Worm (Caenorhabditis elegans) whole organism, L1 larva: ENCODE data around the gene srg-5.

Source experiments
- C16A3.4 ChIP-seq: fragments of 150-350 bp; optimal IDR thresholded peaks from 2 replicates; lab custom pipeline; 2014; ENCODE audit warnings: missing biosample characterization, missing genetic modification characterization
- F16B12.6 ChIP-seq: fragments of 150-350 bp; optimal IDR thresholded peaks from 2 replicates; lab custom pipeline; 2014; ENCODE audit warnings: missing biosample characterization, missing genetic modification characterization
- Y116A8C.19 ChIP-seq: sonication (generic microtip); optimal IDR thresholded peaks from 2 replicates; lab custom pipeline; 2016; ENCODE audit warnings: missing compliant biosample characterization, missing genetic modification characterization, borderline replicate concordance
- aha-1 ChIP-seq: fragments of 150-350 bp; optimal IDR thresholded peaks from 2 replicates; lab custom pipeline; 2014; ENCODE audit warnings: missing biosample characterization, missing genetic modification characterization
- ama-1 ChIP-seq: fragments of 150-350 bp; optimal IDR thresholded peaks from 2 replicates; lab custom pipeline; 2014
- blmp-1 ChIP-seq: fragments of 150-350 bp; optimal IDR thresholded peaks from 2 replicates; lab custom pipeline; 2014; ENCODE audit warnings: missing biosample characterization, missing genetic modification characterization
- ceh-63 ChIP-seq: fragments of 200-800 bp; sonication (Bioruptor generic); optimal IDR thresholded peaks from 2 replicates; lab custom pipeline; 2018; ENCODE audit warnings: mild to moderate bottlenecking, missing genetic modification characterization, missing compliant biosample characterization
- ceh-8 ChIP-seq: fragments of 200-800 bp; sonication (Bioruptor generic); optimal IDR thresholded peaks from 2 replicates; lab custom pipeline; 2018; ENCODE audit warnings: mild to moderate bottlenecking, missing genetic modification characterization, moderate library complexity, missing compliant biosample characterization
- ceh-82 ChIP-seq, 3 experiments: fragments of 150-350 bp in 1 of 3; sonication (generic microtip) in 2 of 3; optimal IDR thresholded peaks; 2 replicates each; lab custom pipeline; 2014 to 2017; ENCODE audit warnings: missing biosample characterization in 3 of 3, missing genetic modification characterization in 3 of 3
- ceh-88 ChIP-seq: fragments of 200-800 bp; sonication (Bioruptor generic); IDR thresholded peaks from 2 replicates; pipeline ENCODE4 v1.3.6; 2022; ENCODE audit warnings: missing genetic modification characterization, missing compliant biosample characterization
- ces-1 ChIP-seq: fragments of 150-350 bp; optimal IDR thresholded peaks from 2 replicates; lab custom pipeline; 2014; ENCODE audit warnings: missing biosample characterization, missing genetic modification reagents, missing genetic modification characterization
- dsc-1 ChIP-seq: sonication (generic microtip); optimal IDR thresholded peaks from 2 replicates; lab custom pipeline; 2016; ENCODE audit warnings: mild to moderate bottlenecking, missing genetic modification characterization, missing compliant biosample characterization
- efl-1 ChIP-seq, 4 experiments: fragments of 150-350 bp; optimal IDR thresholded peaks in 3 of 4; peaks in 1 of 4; 1 replicate in 1 of 4; 2 replicates in 3 of 4; lab custom pipeline; 2014; ENCODE audit warnings: missing biosample characterization in 2 of 4, missing genetic modification characterization in 2 of 4, missing genetic modification reagents in 2 of 4
- egl-13 ChIP-seq: sonication (generic microtip); optimal IDR thresholded peaks from 2 replicates; lab custom pipeline; 2016; ENCODE audit warnings: missing genotype, missing genetic modification reagents, missing genetic modification characterization, missing compliant biosample characterization
- elt-3 ChIP-seq, 6 experiments: fragments of 150-350 bp in 1 of 6; sonication (generic microtip); optimal IDR thresholded peaks; 2 replicates each; lab custom pipeline; 2017 to 2018; ENCODE audit warnings: missing biosample characterization in 6 of 6, missing genetic modification characterization in 6 of 6, inconsistent platforms in 1 of 6
- fkh-8 ChIP-seq: sonication (generic microtip); optimal IDR thresholded peaks from 2 replicates; lab custom pipeline; 2016; ENCODE audit warnings: mild to moderate bottlenecking, missing genetic modification characterization, missing compliant biosample characterization
- grh-1 ChIP-seq: fragments of 200-800 bp; sonication (Bioruptor generic); IDR thresholded peaks from 2 replicates; pipeline ENCODE4 v1.3.6; 2022; ENCODE audit warnings: missing genetic modification reagents, missing genetic modification characterization, missing compliant biosample characterization
- hlh-17 ChIP-seq: fragments of 200-800 bp; sonication (Bioruptor generic); optimal IDR thresholded peaks from 2 replicates; lab custom pipeline; 2018; ENCODE audit warnings: missing genetic modification characterization, mild to moderate bottlenecking, missing compliant biosample characterization, moderate library complexity, borderline replicate concordance
- hpl-2 ChIP-seq: fragments of 150-350 bp; optimal IDR thresholded peaks from 2 replicates; lab custom pipeline; 2014; ENCODE audit warnings: missing biosample characterization, missing genetic modification reagents, missing genetic modification characterization
- irx-1 ChIP-seq: sonication (generic microtip); optimal IDR thresholded peaks from 2 replicates; lab custom pipeline; 2016; ENCODE audit warnings: missing genetic modification characterization, missing compliant biosample characterization
- isw-1 ChIP-seq: fragments of 200-800 bp; sonication (Bioruptor generic); IDR thresholded peaks from 2 replicates; pipeline ENCODE4 v1.3.6; 2022; ENCODE audit warnings: missing genetic modification characterization, missing compliant biosample characterization
- lin-13 ChIP-seq: fragments of 150-350 bp; optimal IDR thresholded peaks from 2 replicates; lab custom pipeline; 2014; ENCODE audit warnings: missing biosample characterization, missing genetic modification reagents, missing genetic modification characterization
- lin-35 ChIP-seq, 2 experiments: fragments of 150-350 bp; optimal IDR thresholded peaks; 2 replicates each; lab custom pipeline; 2014; ENCODE audit warnings: missing biosample characterization in 2 of 2, missing genetic modification characterization in 2 of 2, missing genetic modification reagents in 2 of 2
- lsy-2 ChIP-seq, 2 experiments: fragments of 150-350 bp; optimal IDR thresholded peaks; 2 replicates each; lab custom pipeline; 2014; ENCODE audit warnings: missing biosample characterization in 2 of 2, missing genetic modification characterization in 2 of 2
- mdl-1 ChIP-seq, 2 experiments: fragments of 150-350 bp; optimal IDR thresholded peaks; 2 replicates each; lab custom pipeline; 2014 to 2017; ENCODE audit warnings: missing biosample characterization in 2 of 2, missing genetic modification characterization in 2 of 2, inconsistent platforms in 1 of 2
- mep-1 ChIP-seq: fragments of 150-350 bp; optimal IDR thresholded peaks from 2 replicates; lab custom pipeline; 2014; ENCODE audit warnings: missing biosample characterization, missing genetic modification characterization
- nhr-12 ChIP-seq: sonication (generic microtip); optimal IDR thresholded peaks from 2 replicates; lab custom pipeline; 2017; ENCODE audit warnings: missing biosample characterization, missing genetic modification characterization
- nhr-20 ChIP-seq: sonication (generic microtip); optimal IDR thresholded peaks from 2 replicates; lab custom pipeline; 2016; ENCODE audit warnings: mild to moderate bottlenecking, missing genetic modification characterization, missing compliant biosample characterization
- nhr-47 ChIP-seq: sonication (generic microtip); optimal IDR thresholded peaks from 2 replicates; lab custom pipeline; 2016; ENCODE audit warnings: mild to moderate bottlenecking, missing genetic modification characterization, moderate library complexity, missing compliant biosample characterization
- nhr-71 ChIP-seq: sonication (generic microtip); optimal IDR thresholded peaks from 2 replicates; lab custom pipeline; 2016; ENCODE audit warnings: mild to moderate bottlenecking, missing genetic modification characterization, moderate library complexity, missing compliant biosample characterization
- nhr-76 ChIP-seq: sonication (generic microtip); optimal IDR thresholded peaks from 2 replicates; lab custom pipeline; 2017; ENCODE audit warnings: missing biosample characterization, missing genetic modification characterization
- nhr-85 ChIP-seq: sonication (generic microtip); peaks from one replicate; lab custom pipeline; 2016; ENCODE audit warnings: missing genetic modification characterization, inconsistent platforms, missing compliant biosample characterization
- nhr-90 ChIP-seq: sonication (generic microtip); optimal IDR thresholded peaks from 2 replicates; lab custom pipeline; 2016; ENCODE audit warnings: mild to moderate bottlenecking, missing genetic modification characterization, missing compliant biosample characterization; ENCODE audit not compliant: poor library complexity
- pag-3 ChIP-seq: sonication (generic microtip); optimal IDR thresholded peaks from 2 replicates; lab custom pipeline; 2017; ENCODE audit warnings: missing genetic modification characterization, mild to moderate bottlenecking, missing compliant biosample characterization, antibody characterized with exemption, borderline replicate concordance; ENCODE audit not compliant: insufficient read depth
- rnt-1 ChIP-seq: sonication (generic microtip); optimal IDR thresholded peaks from 2 replicates; lab custom pipeline; 2016; ENCODE audit warnings: mild to moderate bottlenecking, missing genetic modification characterization, moderate library complexity, missing compliant biosample characterization
- skn-1 ChIP-seq: fragments of 150-350 bp; optimal IDR thresholded peaks from 2 replicates; lab custom pipeline; 2014; ENCODE audit warnings: missing biosample characterization, missing genetic modification characterization
- snu-23 ChIP-seq: sonication (generic microtip); optimal IDR thresholded peaks from 2 replicates; lab custom pipeline; 2016; ENCODE audit warnings: missing genetic modification characterization, missing compliant biosample characterization
- sptf-1 ChIP-seq: fragments of 150-350 bp; optimal IDR thresholded peaks from 2 replicates; lab custom pipeline; 2014; ENCODE audit warnings: missing biosample characterization, missing genetic modification characterization
- sup-37 ChIP-seq: fragments of 200-800 bp; sonication (Bioruptor generic); optimal IDR thresholded peaks from 2 replicates; lab custom pipeline; 2018; ENCODE audit warnings: mild to moderate bottlenecking, missing genetic modification characterization, missing compliant biosample characterization
- tbx-2 ChIP-seq: sonication (generic microtip); optimal IDR thresholded peaks from 2 replicates; lab custom pipeline; 2016; ENCODE audit warnings: missing genetic modification characterization, missing compliant biosample characterization
- unc-30 ChIP-seq: sonication (generic microtip); optimal IDR thresholded peaks from 2 replicates; lab custom pipeline; 2017; ENCODE audit warnings: missing biosample characterization, missing genetic modification characterization
- unc-62 ChIP-seq: fragments of 150-350 bp; optimal IDR thresholded peaks from 2 replicates; lab custom pipeline; 2014; ENCODE audit warnings: missing biosample characterization, missing genetic modification reagents, missing genetic modification characterization
- unc-86 ChIP-seq: sonication (generic microtip); optimal IDR thresholded peaks from 2 replicates; lab custom pipeline; 2016; ENCODE audit warnings: missing genetic modification characterization, missing compliant biosample characterization
- unc-98 ChIP-seq: fragments of 200-800 bp; sonication (Bioruptor generic); IDR thresholded peaks from 2 replicates; pipeline ENCODE4 v1.3.6; 2022; ENCODE audit warnings: missing genetic modification characterization, missing compliant biosample characterization
- ztf-11 ChIP-seq, 2 experiments: sonication (generic microtip); optimal IDR thresholded peaks; 2 replicates each; lab custom pipeline; 2016 to 2017; ENCODE audit warnings: missing genetic modification characterization in 2 of 2, missing biosample characterization in 1 of 2, missing compliant biosample characterization in 1 of 2

The srg-5 gene

ce11 chrIII:6280070-6280596, 15.8 kb upstream of the srg-5 start, which contains the start of gene hmg-1.2 (continued):
- TF ChIP-seq nhr-71 (tag; lab: Kevin White, UChicago), result peak; percentile 94
- peak; percentile 63 for TF ChIP-seq isw-1 (GFP tag; lab: Robert Waterston, UW)
- TF ChIP-seq ceh-8 (GFP tag; lab: Kevin White, UChicago), result peak; percentile 66
- TF ChIP-seq ceh-88 (GFP tag; lab: Robert Waterston, UW), result peak; percentile 71; the same call in 1 of the 2 replicates
- peak; percentile 79 to 81 for TF ChIP-seq lsy-2 (tag; optimal IDR thresholded peaks at IDR 0.05; lab: Kevin White, UChicago)
- TF ChIP-seq aha-1 (tag; lab: Kevin White, UChicago), result no peak
- no peak for TF ChIP-seq skn-1 (tag; lab: Kevin White, UChicago)
- peak; percentile 75 for TF ChIP-seq irx-1 (tag; lab: Kevin White, UChicago)

DNA sequence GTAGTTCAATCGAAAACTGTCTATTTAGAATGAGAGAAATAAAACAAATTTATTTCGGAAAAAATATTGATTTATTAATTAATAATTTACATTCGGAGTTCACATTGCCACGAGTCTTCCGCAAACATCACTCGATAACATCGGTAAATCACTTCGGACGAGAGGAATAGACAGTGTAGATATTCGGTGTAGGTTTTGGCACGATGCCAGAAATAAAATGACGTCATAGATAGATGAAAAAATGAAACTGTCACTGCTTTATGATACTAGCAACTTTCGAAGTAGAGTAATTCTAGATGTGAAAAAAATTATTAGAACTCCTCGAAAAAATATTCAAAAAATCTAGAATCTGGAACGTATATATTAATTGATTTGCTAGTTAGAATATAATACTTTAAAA, 15.1 kb upstream of the srg-5 start:
- TF ChIP-seq nhr-47 (tag; lab: Kevin White, UChicago), result no peak
- no peak for TF ChIP-seq ces-1
- TF ChIP-seq lin-13 (GFP tag; lab: Kevin White, UChicago), result peak; percentile 19
- TF ChIP-seq unc-86 (tag; lab: Kevin White, UChicago), result no peak
- TF ChIP-seq egl-13 (tag; lab: Kevin White, UChicago), result no peak
- peak; percentile 6 for TF ChIP-seq rnt-1 (tag; lab: Kevin White, UChicago)
- no peak for TF ChIP-seq fkh-8 (tag; lab: Kevin White, UChicago)
- TF ChIP-seq nhr-85 (tag; lab: Kevin White, UChicago), result peak; percentile 76
- TF ChIP-seq ceh-82 (tag; optimal IDR thresholded peaks at IDR 0.05; lab: Kevin White, UChicago), result no peak
- TF ChIP-seq sptf-1 (tag; lab: Kevin White, UChicago), result no peak
- TF ChIP-seq mdl-1 (tag; optimal IDR thresholded peaks at IDR 0.05; lab: Kevin White, UChicago), result no peak

DNA sequence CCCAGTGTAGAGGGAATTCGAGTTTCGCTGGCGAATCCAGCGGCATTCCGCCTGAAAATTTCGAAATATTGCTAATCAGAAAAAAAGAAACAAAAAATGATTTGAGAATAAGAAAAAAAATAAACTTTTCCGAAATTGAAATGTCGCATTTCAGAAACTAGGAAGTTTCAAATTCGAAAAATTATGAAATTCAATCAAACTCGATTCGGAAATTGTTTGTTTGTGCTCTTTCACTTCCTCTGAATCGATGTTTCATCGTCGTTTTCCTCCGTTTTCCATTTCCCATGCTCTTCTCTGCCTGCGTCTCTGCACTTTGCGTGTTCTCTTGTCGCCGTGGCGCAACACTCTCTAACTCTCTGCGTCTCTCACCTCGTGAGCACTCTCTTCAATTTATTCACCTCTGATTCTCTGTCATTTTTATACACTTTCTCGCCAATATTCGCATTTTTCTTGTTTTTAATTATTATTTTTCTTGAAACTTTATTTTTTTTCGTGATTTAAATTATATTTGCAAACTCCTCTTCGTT, 14.0 kb upstream of the srg-5 start, which contains the start of gene C18F10.7:
Gene C18F10.7 (minus strand): TSS at position 51 of the 527 bp plus-strand sequence.
- TF ChIP-seq irx-1 (tag; lab: Kevin White, UChicago) (peak; percentile 52), dsc-1 (tag; lab: Kevin White, UChicago) (peak; percentile 66), nhr-76 (tag; lab: Kevin White, UChicago) (no peak), nhr-20 (tag; lab: Kevin White, UChicago) (peak; percentile 71), rnt-1 (tag; lab: Kevin White, UChicago) (peak; percentile 79), nhr-85 (tag; lab: Kevin White, UChicago) (peak; percentile 70), ceh-63 (no peak), nhr-12 (tag; lab: Kevin White, UChicago) (no peak), sup-37 (GFP tag; lab: Kevin White, UChicago) (peak; percentile 3), unc-98 (GFP tag; lab: Robert Waterston, UW) (no peak), isw-1 (GFP tag; lab: Robert Waterston, UW) (peak; percentile 30), unc-30 (tag; lab: Kevin White, UChicago) (no peak), ama-1 (no peak), lin-35 (GFP tag; optimal IDR thresholded peaks at IDR 0.05; lab: Kevin White, UChicago) (peak; percentile 55 to 63), ztf-11 (tag; optimal IDR thresholded peaks at IDR 0.05; lab: Kevin White, UChicago) (no peak), fkh-8 (tag; lab: Kevin White, UChicago) (peak; percentile 52), efl-1 (optimal IDR thresholded peaks at IDR 0.05; lab: Kevin White, UChicago) (peak; percentile 79 to 85), efl-1 (GFP tag; optimal IDR thresholded peaks at IDR 0.05 in 1 of 2; lab: Kevin White, UChicago) (peak; percentile 60 to 95), hpl-2 (GFP tag; lab: Kevin White, UChicago) (no peak), blmp-1 (tag; lab: Kevin White, UChicago) (peak; percentile 49), ceh-82 (tag; optimal IDR thresholded peaks at IDR 0.05; lab: Kevin White, UChicago) (peak; percentile 37 to 64 (median 38)), nhr-71 (tag; lab: Kevin White, UChicago) (peak; percentile 89), ceh-88 (GFP tag; lab: Robert Waterston, UW) (no peak; the same call in 1 of the 2 replicates), C16A3.4 (tag; lab: Kevin White, UChicago) (peak; percentile 35), Y116A8C.19 (no peak), unc-62 (GFP tag; lab: Kevin White, UChicago) (no peak), mep-1 (tag; lab: Kevin White, UChicago) (peak; percentile 50), unc-86 (tag; lab: Kevin White, UChicago) (peak; percentile 65), lin-13 (GFP tag; lab: Kevin White, UChicago) (no peak), elt-3 (tag; optimal IDR thresholded peaks at IDR 0.05; lab: Kevin White, UChicago) (no peak), F16B12.6 (tag; lab: Kevin White, UChicago) (peak; percentile 16), tbx-2 (tag; lab: Kevin White, UChicago) (peak; percentile 76), pag-3 (tag; lab: Kevin White, UChicago) (no peak), hlh-17 (GFP tag; lab: Kevin White, UChicago) (no peak), nhr-90 (tag; lab: Kevin White, UChicago) (peak; percentile 59), snu-23 (GFP tag; lab: Kevin White, UChicago) (peak; percentile 81), grh-1 (GFP tag; lab: Robert Waterston, UW) (0 out of 2 replicates have a peak, but pooled peaks have one; percentile 8)
